Fruit fly (Drosophila melanogaster) whole organism, embryonic: ENCODE results near the gene Pka-C1.

Experiments
- B-H2 ChIP-seq: fragments of 200-800 bp; sonication (Bioruptor generic); optimal IDR thresholded peaks from 2 replicates; lab custom pipeline; 2018; ENCODE audit warnings: missing biosample characterization, mild to moderate bottlenecking, missing genetic modification characterization
- BEAF-32 ChIP-seq: fragments of 200-800 bp; sonication (Bioruptor generic); optimal IDR thresholded peaks from 3 replicates; lab custom pipeline; 2017; ENCODE audit warnings: missing biosample characterization, missing genetic modification characterization, mild to moderate bottlenecking, moderate library complexity, missing genetic modification reagents
- Bteb2 ChIP-seq: fragments of 200-800 bp; sonication (Bioruptor generic); optimal IDR thresholded peaks from 2 replicates; lab custom pipeline; 2016; ENCODE audit warnings: missing biosample characterization, missing genetic modification characterization
- CG10147 ChIP-seq: fragments of 200-800 bp; sonication (Bioruptor generic); optimal IDR thresholded peaks from 2 replicates; lab custom pipeline; 2019; ENCODE audit warnings: missing biosample characterization, mild to moderate bottlenecking, missing genetic modification characterization, moderate library complexity
- CG10209 ChIP-seq: fragments of 200-800 bp; sonication (Bioruptor generic); optimal IDR thresholded peaks from 3 replicates; lab custom pipeline; 2017; ENCODE audit warnings: missing biosample characterization, mild to moderate bottlenecking, missing genetic modification characterization, missing genetic modification reagents
- CG10267 ChIP-seq: fragments of 200-800 bp; sonication (Bioruptor generic); optimal IDR thresholded peaks from 2 replicates; lab custom pipeline; 2018; ENCODE audit warnings: missing biosample characterization, mild to moderate bottlenecking, missing genetic modification characterization, moderate library complexity
- CG10321 ChIP-seq: fragments of 200-800 bp; sonication (Bioruptor generic); IDR thresholded peaks from 2 replicates; pipeline ENCODE4 v1.3.6; 2022; ENCODE audit warnings: missing biosample characterization, missing genetic modification characterization
- CG10431 ChIP-seq: fragments of 200-800 bp; sonication (Bioruptor generic); optimal IDR thresholded peaks from 3 replicates; lab custom pipeline; 2018; ENCODE audit warnings: missing biosample characterization, mild to moderate bottlenecking, missing genetic modification characterization
- CG11398 ChIP-seq: fragments of 200-800 bp; sonication (Bioruptor generic); optimal IDR thresholded peaks from 2 replicates; lab custom pipeline; 2016; ENCODE audit warnings: missing biosample characterization, missing genetic modification characterization
- CG12391 ChIP-seq: fragments of 200-800 bp; sonication (Bioruptor generic); optimal IDR thresholded peaks from 3 replicates; lab custom pipeline; 2018; ENCODE audit warnings: missing biosample characterization, mild to moderate bottlenecking, missing genetic modification characterization, moderate library complexity
- CG15601 ChIP-seq: fragments of 200-800 bp; sonication (Bioruptor generic); optimal IDR thresholded peaks from 3 replicates; lab custom pipeline; 2019; ENCODE audit warnings: missing biosample characterization, mild to moderate bottlenecking, missing genetic modification characterization, moderate library complexity
- CG17328 ChIP-seq: fragments of 200-800 bp; sonication (Bioruptor generic); IDR thresholded peaks from 2 replicates; pipeline ENCODE4 v1.3.6; 2022; ENCODE audit warnings: missing biosample characterization, missing genetic modification characterization
- CG17802 ChIP-seq: fragments of 200-800 bp; sonication (Bioruptor generic); optimal IDR thresholded peaks from 2 replicates; lab custom pipeline; 2018; ENCODE audit warnings: missing biosample characterization, mild to moderate bottlenecking, missing genetic modification characterization, moderate library complexity
- CG18619 ChIP-seq: fragments of 200-800 bp; sonication (Bioruptor generic); optimal IDR thresholded peaks from 3 replicates; lab custom pipeline; 2017; ENCODE audit warnings: missing biosample characterization, mild to moderate bottlenecking, missing genetic modification characterization
- CG2199 ChIP-seq: fragments of 200-800 bp; sonication (Bioruptor generic); IDR thresholded peaks from 3 replicates; pipeline ENCODE4 v1.3.6; 2022; ENCODE audit warnings: missing biosample characterization, missing genetic modification characterization
- CG3163 ChIP-seq: fragments of 200-800 bp; sonication (Bioruptor generic); optimal IDR thresholded peaks from 3 replicates; lab custom pipeline; 2016; ENCODE audit warnings: missing biosample characterization, missing genetic modification characterization
- CG33213 ChIP-seq: fragments of 200-800 bp; sonication (Bioruptor generic); optimal IDR thresholded peaks from 3 replicates; lab custom pipeline; 2016; ENCODE audit warnings: missing biosample characterization, missing genetic modification characterization
- CG4820 ChIP-seq: fragments of 200-800 bp; sonication (Bioruptor generic); optimal IDR thresholded peaks from 3 replicates; lab custom pipeline; 2016; ENCODE audit warnings: missing biosample characterization, missing genetic modification characterization
- CG6683 ChIP-seq: fragments of 200-800 bp; sonication (Bioruptor generic); optimal IDR thresholded peaks from 2 replicates; lab custom pipeline; 2017; ENCODE audit warnings: missing biosample characterization, mild to moderate bottlenecking, missing genetic modification characterization, missing genetic modification reagents
- CG7786 ChIP-seq: fragments of 200-800 bp; sonication (Bioruptor generic); optimal IDR thresholded peaks from 2 replicates; lab custom pipeline; 2016; ENCODE audit warnings: missing biosample characterization, missing genetic modification characterization
- CG8765 ChIP-seq: fragments of 200-800 bp; sonication (Bioruptor generic); IDR thresholded peaks from 2 replicates; pipeline ENCODE4 v1.3.6; 2022; ENCODE audit warnings: missing biosample characterization, missing genetic modification characterization
- Deaf1 ChIP-seq: fragments of 200-800 bp; optimal IDR thresholded peaks from 3 replicates; lab custom pipeline; 2019; ENCODE audit warnings: missing biosample characterization, mild to moderate bottlenecking, missing genetic modification characterization, moderate library complexity
- Dll ChIP-seq: fragments of 200-800 bp; sonication (Bioruptor generic); IDR thresholded peaks from 4 replicates; pipeline ENCODE4 v1.3.6; 2022; ENCODE audit warnings: missing biosample characterization, missing genetic modification characterization; ENCODE audit not compliant: partially characterized antibody
- Dref ChIP-seq: fragments of 200-800 bp; sonication (Bioruptor generic); IDR thresholded peaks from 2 replicates; pipeline ENCODE4 v1.3.6; 2022; ENCODE audit warnings: missing biosample characterization, missing genetic modification characterization
- Eip74EF ChIP-seq, 2 experiments: fragments of 200-800 bp in 1 of 2; fragments of >200 bp in 1 of 2; sonication (Bioruptor generic) in 1 of 2; optimal IDR thresholded peaks; 2 replicates each; lab custom pipeline; 2017 to 2019; ENCODE audit warnings: missing biosample characterization in 2 of 2, missing genetic modification characterization in 2 of 2, mild to moderate bottlenecking in 1 of 2, moderate library complexity in 1 of 2
- HLH3B ChIP-seq: fragments of 200-800 bp; sonication (Bioruptor generic); IDR thresholded peaks from 2 replicates; pipeline ENCODE4 v1.3.6; 2022; ENCODE audit warnings: missing biosample characterization, missing genetic modification characterization
- Hr3 ChIP-seq: fragments of 200-800 bp; sonication (Bioruptor generic); optimal IDR thresholded peaks from 3 replicates; lab custom pipeline; 2016; ENCODE audit warnings: missing biosample characterization, missing genetic modification characterization
- Hr78 ChIP-seq, 2 experiments: fragments of 200-800 bp in 1 of 2; fragments of >200 bp in 1 of 2; sonication (Bioruptor generic) in 1 of 2; optimal IDR thresholded peaks; 2 replicates each; lab custom pipeline; 2017 to 2019; ENCODE audit warnings: missing biosample characterization in 2 of 2, missing genetic modification characterization in 2 of 2, mild to moderate bottlenecking in 1 of 2, moderate library complexity in 1 of 2
- Jarid2 ChIP-seq: fragments of 200-800 bp; sonication (Bioruptor generic); optimal IDR thresholded peaks from 3 replicates; lab custom pipeline; 2017; ENCODE audit warnings: mild to moderate bottlenecking, missing biosample characterization, missing genetic modification reagents, missing genetic modification characterization
- Kr ChIP-seq: fragments of 200-800 bp; sonication (Bioruptor generic); optimal IDR thresholded peaks from 2 replicates; lab custom pipeline; 2017; ENCODE audit warnings: missing biosample characterization, mild to moderate bottlenecking, missing genetic modification characterization
- Lpt ChIP-seq: fragments of >200 bp; optimal IDR thresholded peaks from 2 replicates; lab custom pipeline; 2018; ENCODE audit warnings: missing biosample characterization, missing genetic modification characterization
- Max ChIP-seq: fragments of 200-800 bp; sonication (Bioruptor generic); optimal IDR thresholded peaks from 2 replicates; lab custom pipeline; 2016; ENCODE audit warnings: missing biosample characterization, mild to moderate bottlenecking, missing genetic modification characterization
- Mrtf ChIP-seq: fragments of 200-800 bp; sonication (Bioruptor generic); IDR thresholded peaks from 3 replicates; pipeline ENCODE4 v1.3.6; 2022; ENCODE audit warnings: missing biosample characterization, missing genetic modification characterization
- NK7.1 ChIP-seq: fragments of 200-800 bp; sonication (Bioruptor generic); optimal IDR thresholded peaks from 3 replicates; lab custom pipeline; 2016; ENCODE audit warnings: missing biosample characterization, missing genetic modification characterization
- Six4 ChIP-seq: fragments of 200-800 bp; sonication (Bioruptor generic); optimal IDR thresholded peaks from 2 replicates; lab custom pipeline; 2016; ENCODE audit warnings: missing biosample characterization, missing genetic modification characterization
- Sox100B ChIP-seq: fragments of 200-800 bp; sonication (Bioruptor generic); optimal IDR thresholded peaks from 3 replicates; lab custom pipeline; 2018; ENCODE audit warnings: missing biosample characterization, mild to moderate bottlenecking, missing genetic modification characterization
- Spps ChIP-seq: fragments of 200-800 bp; sonication (Bioruptor generic); optimal IDR thresholded peaks from 2 replicates; lab custom pipeline; 2018; ENCODE audit warnings: missing biosample characterization, mild to moderate bottlenecking, missing genetic modification characterization
- bbx ChIP-seq: fragments of 200-800 bp; sonication (Bioruptor generic); IDR thresholded peaks from 2 replicates; pipeline ENCODE4 v1.3.6; 2022; ENCODE audit warnings: missing biosample characterization, missing genetic modification characterization; ENCODE audit not compliant: partially characterized antibody
- caup ChIP-seq: fragments of 200-800 bp; sonication (Bioruptor generic); optimal IDR thresholded peaks from 3 replicates; lab custom pipeline; 2017; ENCODE audit warnings: missing biosample characterization, mild to moderate bottlenecking, missing genetic modification characterization, moderate library complexity; ENCODE audit not compliant: severe bottlenecking
- cwo ChIP-seq: fragments of 200-800 bp; sonication (Bioruptor generic); optimal IDR thresholded peaks from 3 replicates; lab custom pipeline; 2017; ENCODE audit warnings: missing biosample characterization, missing genetic modification characterization, mild to moderate bottlenecking, moderate library complexity, missing genetic modification reagents
- da ChIP-seq: fragments of 200-800 bp; sonication (Bioruptor generic); optimal IDR thresholded peaks from 2 replicates; lab custom pipeline; 2016; ENCODE audit warnings: missing biosample characterization, missing genetic modification characterization
- fd102C ChIP-seq: fragments of 200-800 bp; sonication (Bioruptor generic); optimal IDR thresholded peaks from 2 replicates; lab custom pipeline; 2018; ENCODE audit warnings: missing biosample characterization, mild to moderate bottlenecking, missing genetic modification characterization, moderate library complexity
- fd96Cb ChIP-seq: fragments of 200-800 bp; sonication (Bioruptor generic); optimal IDR thresholded peaks from 2 replicates; lab custom pipeline; 2018; ENCODE audit warnings: missing biosample characterization, mild to moderate bottlenecking, missing genetic modification characterization, moderate library complexity
- lilli ChIP-seq: fragments of 200-800 bp; sonication (Bioruptor generic); optimal IDR thresholded peaks from 3 replicates; lab custom pipeline; 2016; ENCODE audit warnings: missing biosample characterization, missing genetic modification characterization
- mam ChIP-seq: fragments of 200-800 bp; sonication (Bioruptor generic); optimal IDR thresholded peaks from 3 replicates; lab custom pipeline; 2016; ENCODE audit warnings: missing biosample characterization, missing genetic modification characterization
- nau ChIP-seq: fragments of 200-800 bp; sonication (Bioruptor generic); optimal IDR thresholded peaks from 3 replicates; lab custom pipeline; 2017; ENCODE audit warnings: missing biosample characterization, mild to moderate bottlenecking, missing genetic modification characterization, missing genetic modification reagents
- rib ChIP-seq: fragments of 200-800 bp; sonication (Bioruptor generic); IDR thresholded peaks from 2 replicates; pipeline ENCODE4 v1.3.6; 2022; ENCODE audit warnings: missing biosample characterization, missing genetic modification characterization
- row ChIP-seq: fragments of 200-800 bp; sonication (Bioruptor generic); IDR thresholded peaks from 3 replicates; pipeline ENCODE4 v1.3.6; 2022; ENCODE audit warnings: missing biosample characterization, missing genetic modification characterization
- tin ChIP-seq: fragments of 200-800 bp; sonication (Bioruptor generic); optimal IDR thresholded peaks from 3 replicates; lab custom pipeline; 2016; ENCODE audit warnings: missing biosample characterization, missing genetic modification characterization
- zfh1 ChIP-seq: fragments of 200-800 bp; sonication (Bioruptor generic); IDR thresholded peaks from 3 replicates; pipeline ENCODE4 v1.3.6; 2022; ENCODE audit warnings: missing biosample characterization, missing genetic modification characterization

Pka-C1 gene

dm6 chr2L:9700454-9700853, 1.4 kb upstream of the Pka-C1 start, which contains the start of gene pelo (continued):
- TF ChIP-seq CG10147 (GFP tag; lab: Kevin White, UChicago) (peak; percentile 76), caup (GFP tag; lab: Kevin White, UChicago) (peak; percentile 69), Hr3 (GFP tag; lab: Kevin White, UChicago) (peak; percentile 67), CG3163 (GFP tag; lab: Kevin White, UChicago) (no peak), bbx (GFP tag; lab: Robert Waterston, UW) (no peak; the same call in 1 of the 2 replicates), cwo (GFP tag; lab: Kevin White, UChicago) (peak; percentile 51), Six4 (GFP tag; lab: Kevin White, UChicago) (no peak), CG4820 (GFP tag; lab: Kevin White, UChicago) (peak; percentile 46), Eip74EF (GFP tag; optimal IDR thresholded peaks at IDR 0.05; lab: Kevin White, UChicago) (peak in 1 of 2 experiments; percentile 33), NK7.1 (no peak), B-H2 (GFP tag; lab: Kevin White, UChicago) (peak; percentile 44), CG8765 (GFP tag; lab: Robert Waterston, UW) (peak; percentile 45; the same call in 1 of the 2 replicates), CG2199 (GFP tag; lab: Robert Waterston, UW) (no peak), CG12391 (tag; lab: Kevin White, UChicago) (peak; percentile 83), Hr78 (GFP tag; optimal IDR thresholded peaks at IDR 0.05; lab: Kevin White, UChicago) (peak in 1 of 2 experiments; percentile 79), rib (no peak), CG10209 (GFP tag; lab: Kevin White, UChicago) (peak; percentile 63), Mrtf (no peak), CG10321 (no peak), CG17802 (no peak), fd102C (GFP tag; lab: Kevin White, UChicago) (peak; percentile 15), Sox100B (peak; percentile 60), da (no peak), Dll (0 out of 4 replicates have a peak, but pooled peaks have one; percentile 14), Dref (GFP tag; lab: Robert Waterston, UW) (no peak), CG7786 (GFP tag; lab: Kevin White, UChicago) (no peak), HLH3B (GFP tag; lab: Robert Waterston, UW) (peak; percentile 54; the same call in 1 of the 2 replicates), nau (GFP tag; lab: Kevin White, UChicago) (peak; percentile 55), Max (peak; percentile 88), Lpt (GFP tag; lab: Kevin White, UChicago) (no peak), CG15601 (tag; lab: Kevin White, UChicago) (peak; percentile 63), BEAF-32 (peak; percentile 39), Jarid2 (GFP tag; lab: Kevin White, UChicago) (peak; percentile 40), CG10267 (tag; lab: Kevin White, UChicago) (peak; percentile 74), CG33213 (GFP tag; lab: Kevin White, UChicago) (no peak), CG18619 (GFP tag; lab: Kevin White, UChicago) (peak; percentile 56), CG6683 (GFP tag; lab: Kevin White, UChicago) (peak; percentile 52), lilli (peak; percentile 59), Deaf1 (tag; lab: Kevin White, UChicago) (peak; percentile 45), Bteb2 (GFP tag; lab: Kevin White, UChicago) (peak; percentile 23), mam (no peak), CG10431 (no peak), zfh1 (GFP tag; lab: Robert Waterston, UW) (peak; percentile 76; the same call in 2 of the 3 replicates), CG11398 (GFP tag; lab: Kevin White, UChicago) (no peak), Spps (tag; lab: Kevin White, UChicago) (peak; percentile 47), CG17328 (GFP tag; lab: Robert Waterston, UW) (peak; percentile 45), tin (GFP tag; lab: Kevin White, UChicago) (peak; percentile 35), fd96Cb (peak; percentile 12), Kr (GFP tag; lab: Kevin White, UChicago) (peak; percentile 90), row (peak; percentile 94)
